Worm (Caenorhabditis elegans): ENCODE results near the gene str-230.

Gene str-230

DNA sequence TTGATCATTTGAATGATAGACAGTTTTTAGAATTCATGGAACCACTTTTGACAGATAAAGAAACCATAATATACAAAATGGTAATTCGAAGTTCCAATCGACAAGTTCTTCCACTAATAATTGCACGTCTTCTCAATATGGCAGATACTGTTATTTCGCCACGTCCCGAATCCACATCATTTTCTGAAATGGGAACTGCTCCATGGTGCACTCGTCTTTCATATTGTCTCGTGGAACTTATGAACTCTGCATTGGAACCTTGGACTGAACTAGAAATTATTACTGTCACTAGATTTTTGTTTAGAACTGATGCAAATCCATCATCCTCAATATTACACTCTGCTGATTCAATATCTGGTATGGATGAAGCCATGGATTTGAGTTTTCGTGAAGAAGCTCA, 23.5 kb downstream of the str-230 start:
- TF ChIP-seq snpc-1.1 (tag; optimal IDR thresholded peaks at IDR 0.05; ENCODE audit: insufficient read depth), result no peak
- no peak for TF ChIP-seq unc-62 (GFP tag; optimal IDR thresholded peaks at IDR 0.05)
- TF ChIP-seq lsy-27 (tag; optimal IDR thresholded peaks at IDR 0.05; ENCODE audit: borderline replicate concordance, insufficient read depth), result no peak
- TF ChIP-seq tlf-1 (GFP tag; optimal IDR thresholded peaks at IDR 0.05), result no peak
- no peak for TF ChIP-seq B0336.3 (GFP tag; IDR thresholded peaks at IDR 0.05)
- TF ChIP-seq nfya-1 (tag; optimal IDR thresholded peaks at IDR 0.05; ENCODE audit: borderline replicate concordance, insufficient read depth), result no peak
- no peak for TF ChIP-seq ztf-28 (GFP tag; IDR thresholded peaks at IDR 0.05)
- no peak for TF ChIP-seq F49E8.2 (tag; optimal IDR thresholded peaks at IDR 0.05; ENCODE audit: insufficient read depth)
- TF ChIP-seq bed-2 (GFP tag; IDR thresholded peaks at IDR 0.05), result no peak
- TF ChIP-seq bed-1 (GFP tag; IDR thresholded peaks at IDR 0.05), result no peak
- no peak for TF ChIP-seq unc-130 (GFP tag; optimal IDR thresholded peaks at IDR 0.05)
- TF ChIP-seq K12H6.12 (tag; optimal IDR thresholded peaks at IDR 0.05), result no peak
- TF ChIP-seq C06A6.2 (GFP tag; conservative IDR thresholded peaks at IDR 0.05), result no peak
- no peak for TF ChIP-seq aptf-3 (GFP tag; IDR thresholded peaks at IDR 0.05)
- TF ChIP-seq C17E4.6 (GFP tag; IDR thresholded peaks at IDR 0.05), result no peak
- TF ChIP-seq die-1 (tag; optimal IDR thresholded peaks at IDR 0.05), result no peak
- no peak for TF ChIP-seq ceh-27 (GFP tag; optimal IDR thresholded peaks at IDR 0.05)
- no peak for TF ChIP-seq nhr-179 (tag; optimal IDR thresholded peaks at IDR 0.05)
- no peak for TF ChIP-seq Y56A3A.18 (GFP tag; IDR thresholded peaks at IDR 0.05)
- no peak for TF ChIP-seq ccch-3 (GFP tag; optimal IDR thresholded peaks at IDR 0.05)

DNA sequence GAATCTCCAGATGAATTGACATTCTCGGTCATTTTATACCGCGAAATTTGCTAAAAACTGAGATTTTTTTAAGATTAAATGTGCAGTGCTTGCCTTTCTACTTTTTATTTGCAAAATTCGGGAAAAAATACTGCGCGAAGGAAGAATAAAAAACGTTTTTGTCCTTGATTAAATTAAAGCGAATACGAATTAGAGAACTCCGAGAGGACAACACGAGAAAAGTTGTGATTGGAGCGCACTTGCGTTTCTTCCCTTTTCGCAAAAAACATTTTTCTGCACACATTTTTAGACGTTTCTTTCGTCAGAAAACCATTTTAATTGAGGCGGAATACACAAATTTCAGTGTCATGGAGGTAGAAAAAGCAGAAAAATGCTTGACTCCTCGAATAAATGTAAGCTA, 25.2 kb downstream of the str-230 start, which contains the start of the genes trm-1 and ints-2:
Gene trm-1, minus strand, starts transcription at position 175 of the 400 bp plus-strand sequence.
Gene ints-2, plus strand, starts transcription at position 249 of the 400 bp plus-strand sequence.
- TF ChIP-seq hmg-1.2 (GFP tag; IDR thresholded peaks at IDR 0.05) (0 out of 2 replicates have a peak, but pooled peaks have one; percentile 19), efl-1 (GFP tag; optimal IDR thresholded peaks at IDR 0.05) (peak; percentile 21), ceh-27 (GFP tag; optimal IDR thresholded peaks at IDR 0.05) (no peak), madf-10 (tag; optimal IDR thresholded peaks at IDR 0.05) (no peak), B0261.1 (tag; optimal IDR thresholded peaks at IDR 0.05) (no peak), bed-1 (GFP tag; IDR thresholded peaks at IDR 0.05) (no peak), pha-4 (tag; optimal IDR thresholded peaks at IDR 0.05) (no peak), snpc-4 (GFP tag; optimal IDR thresholded peaks at IDR 0.05) (no peak), snpc-4 (tag; optimal IDR thresholded peaks at IDR 0.05) (peak in 1 of 4 experiments; percentile 45), ceh-79 (tag; optimal IDR thresholded peaks at IDR 0.05) (no peak), lin-35 (GFP tag; optimal IDR thresholded peaks at IDR 0.05) (peak in 1 of 3 experiments; percentile 36), egl-18 (GFP tag; IDR thresholded peaks at IDR 0.05) (no peak), lsl-1 (GFP tag; optimal IDR thresholded peaks at IDR 0.05) (peak; percentile 4), ama-1 (optimal IDR thresholded peaks at IDR 0.05) (no peak), ama-1 (GFP tag; optimal IDR thresholded peaks at IDR 0.05) (no peak), attf-5 (GFP tag; optimal IDR thresholded peaks at IDR 0.05) (peak; percentile 20), ZK185.1 (tag; optimal IDR thresholded peaks at IDR 0.05; ENCODE audit: poor library complexity, severe bottlenecking) (peak; percentile 27), him-1 (tag; optimal IDR thresholded peaks at IDR 0.05) (no peak), F33H1.4 (GFP tag; IDR thresholded peaks at IDR 0.05) (peak; percentile 21; the same call in 1 of the 2 replicates), ztf-25 (GFP tag; IDR thresholded peaks at IDR 0.05) (no peak), mcd-1 (GFP tag; IDR thresholded peaks at IDR 0.05) (peak; percentile 96), lin-54 (GFP tag; optimal IDR thresholded peaks at IDR 0.05) (peak; percentile 10)
